Worm (Caenorhabditis elegans): Measurements from ENCODE around the gene pqn-8.

DNA sequence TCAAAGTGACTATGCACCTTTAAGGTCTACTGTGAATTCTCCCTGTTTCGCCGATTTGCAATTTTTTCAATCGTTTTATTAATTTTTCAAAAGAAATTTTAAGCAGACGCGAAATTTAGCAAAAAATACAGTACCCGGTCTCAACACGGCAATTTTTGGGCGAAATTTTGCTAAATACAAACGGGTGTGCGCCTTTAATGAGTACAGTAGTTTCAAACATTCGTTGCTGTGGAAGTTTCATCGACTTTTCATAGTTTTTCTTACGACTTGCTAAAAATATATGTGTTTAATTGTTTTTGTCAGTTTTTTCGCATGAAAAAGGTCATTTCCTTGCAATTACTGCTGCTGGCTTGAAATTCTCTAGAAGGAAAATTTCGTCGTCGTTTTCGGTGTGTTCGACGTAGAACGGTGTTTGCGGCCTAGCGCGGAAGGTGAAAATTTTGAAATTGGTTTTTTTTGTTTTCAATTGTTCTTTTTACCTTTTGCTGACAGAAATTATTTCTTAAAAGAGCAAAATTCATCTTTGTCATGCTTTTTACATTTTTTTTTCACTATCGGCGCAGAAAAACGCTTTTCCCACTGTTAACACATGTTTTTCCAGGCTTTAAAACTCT is 50.9 kb downstream of the pqn-8 start, which contains the start of gene K03H1.7:
- TF ChIP-seq scrt-1 (GFP tag; IDR thresholded peaks at IDR 0.05) (no peak), ama-1 (optimal IDR thresholded peaks at IDR 0.05) (no peak), hnd-1 (tag; optimal IDR thresholded peaks at IDR 0.05) (no peak), ceh-13 (GFP tag; optimal IDR thresholded peaks at IDR 0.05) (no peak), tra-4 (tag; optimal IDR thresholded peaks at IDR 0.05) (no peak), aly-1 (tag; optimal IDR thresholded peaks at IDR 0.05) (no peak), hmg-4 (GFP tag; optimal IDR thresholded peaks at IDR 0.05) (no peak), ets-7 (tag; optimal IDR thresholded peaks at IDR 0.05) (no peak), tbx-11 (GFP tag; IDR thresholded peaks at IDR 0.05) (no peak), flt-1 (GFP tag; IDR thresholded peaks at IDR 0.05) (no peak), sea-1 (GFP tag; conservative IDR thresholded peaks at IDR 0.05) (no peak), tbx-37 (GFP tag; conservative IDR thresholded peaks at IDR 0.05) (no peak), ceh-36 (tag; optimal IDR thresholded peaks at IDR 0.05) (no peak)
